Worm (Caenorhabditis elegans) whole organism, L2 larva: ENCODE data around the gene rab-21.

ENCODE experiments used
- C34F6.9 ChIP-seq: fragments of 150-350 bp; optimal IDR thresholded peaks from 2 replicates; lab custom pipeline; 2014; ENCODE audit warnings: missing biosample characterization, missing genetic modification characterization
- F13H6.1 ChIP-seq: sonication (generic microtip); optimal IDR thresholded peaks from 2 replicates; lab custom pipeline; 2016; ENCODE audit warnings: missing genetic modification characterization, missing compliant biosample characterization
- R02D3.7 ChIP-seq: fragments of 150-350 bp; optimal IDR thresholded peaks from 2 replicates; lab custom pipeline; 2014; ENCODE audit warnings: missing biosample characterization, missing genetic modification characterization
- alr-1 ChIP-seq: fragments of 150-350 bp; optimal IDR thresholded peaks from 2 replicates; lab custom pipeline; 2014; ENCODE audit warnings: missing biosample characterization, missing genetic modification characterization
- aly-2 ChIP-seq: fragments of 150-350 bp; optimal IDR thresholded peaks from 2 replicates; lab custom pipeline; 2014; ENCODE audit warnings: missing biosample characterization, missing genetic modification characterization
- blmp-1 ChIP-seq: sonication (generic microtip); optimal IDR thresholded peaks from 2 replicates; lab custom pipeline; 2017; ENCODE audit warnings: missing genetic modification characterization, mild to moderate bottlenecking, missing compliant biosample characterization, antibody characterized with exemption, moderate library complexity; ENCODE audit not compliant: insufficient read depth
- ceh-82 ChIP-seq: fragments of 150-350 bp; optimal IDR thresholded peaks from 2 replicates; lab custom pipeline; 2014; ENCODE audit warnings: missing biosample characterization, missing genetic modification characterization
- egl-27 ChIP-seq: sonication (generic microtip); optimal IDR thresholded peaks from 3 replicates; lab custom pipeline; 2017; ENCODE audit warnings: missing biosample characterization, missing genetic modification reagents, missing genetic modification characterization
- elt-1 ChIP-seq: fragments of 150-350 bp; optimal IDR thresholded peaks from 2 replicates; lab custom pipeline; 2014; ENCODE audit warnings: missing biosample characterization, missing genetic modification characterization
- fos-1 ChIP-seq: fragments of 150-350 bp; optimal IDR thresholded peaks from 2 replicates; lab custom pipeline; 2014; ENCODE audit warnings: missing biosample characterization, missing genetic modification characterization
- gmeb-1 ChIP-seq: fragments of 150-350 bp; optimal IDR thresholded peaks from 2 replicates; lab custom pipeline; 2014; ENCODE audit warnings: missing biosample characterization, missing genetic modification characterization
- lin-11 ChIP-seq: fragments of 150-350 bp; sonication (generic microtip); optimal IDR thresholded peaks from 2 replicates; lab custom pipeline; 2014; ENCODE audit warnings: missing biosample characterization, missing genetic modification characterization, inconsistent platforms, mixed read lengths
- lin-39 ChIP-seq: fragments of 150-350 bp; optimal IDR thresholded peaks from 2 replicates; lab custom pipeline; 2014; ENCODE audit warnings: missing biosample characterization, missing genetic modification reagents, missing genetic modification characterization
- lsy-2 ChIP-seq, 2 experiments: fragments of 150-350 bp in 1 of 2; sonication (generic microtip) in 1 of 2; optimal IDR thresholded peaks; 2 replicates each; lab custom pipeline; 2014 to 2017; ENCODE audit warnings: missing biosample characterization in 2 of 2, missing genetic modification characterization in 2 of 2
- mab-5 ChIP-seq: fragments of 150-350 bp; optimal IDR thresholded peaks from 2 replicates; lab custom pipeline; 2014; ENCODE audit warnings: missing biosample characterization, missing genetic modification characterization
- mbf-1 ChIP-seq: sonication (generic microtip); optimal IDR thresholded peaks from 2 replicates; lab custom pipeline; 2017; ENCODE audit warnings: missing biosample characterization, missing genetic modification characterization
- mdl-1 ChIP-seq, 2 experiments: fragments of 150-350 bp in 1 of 2; sonication (generic microtip) in 1 of 2; optimal IDR thresholded peaks; 2 replicates each; lab custom pipeline; 2017; ENCODE audit warnings: missing biosample characterization in 2 of 2, missing genetic modification characterization in 2 of 2
- nhr-10 ChIP-seq: sonication (generic microtip); optimal IDR thresholded peaks from 2 replicates; lab custom pipeline; 2017; ENCODE audit warnings: missing biosample characterization, missing genetic modification characterization
- nhr-11 ChIP-seq: fragments of 150-350 bp; optimal IDR thresholded peaks from 2 replicates; lab custom pipeline; 2014; ENCODE audit warnings: missing biosample characterization, missing genetic modification characterization
- nhr-12 ChIP-seq: fragments of 150-350 bp; optimal IDR thresholded peaks from 2 replicates; lab custom pipeline; 2014; ENCODE audit warnings: missing biosample characterization, missing genetic modification characterization
- nhr-129 ChIP-seq: fragments of 150-350 bp; optimal IDR thresholded peaks from 2 replicates; lab custom pipeline; 2014; ENCODE audit warnings: missing biosample characterization, missing genetic modification characterization
- nhr-21 ChIP-seq: fragments of 150-350 bp; optimal IDR thresholded peaks from 2 replicates; lab custom pipeline; 2014; ENCODE audit warnings: missing biosample characterization, missing genetic modification characterization
- nhr-23 ChIP-seq: fragments of 150-350 bp; optimal IDR thresholded peaks from 2 replicates; lab custom pipeline; 2014; ENCODE audit warnings: missing biosample characterization, missing genetic modification reagents, missing genetic modification characterization
- nhr-25 ChIP-seq: fragments of 150-350 bp; sonication (generic microtip); optimal IDR thresholded peaks from 3 replicates; lab custom pipeline; 2014; ENCODE audit warnings: missing biosample characterization, missing genetic modification characterization
- nhr-6 ChIP-seq: fragments of 150-350 bp; optimal IDR thresholded peaks from 2 replicates; lab custom pipeline; 2014; ENCODE audit warnings: missing biosample characterization, missing genetic modification characterization
- nhr-77 ChIP-seq: fragments of 150-350 bp; optimal IDR thresholded peaks from 2 replicates; lab custom pipeline; 2014; ENCODE audit warnings: missing biosample characterization, missing genetic modification characterization
- peb-1 ChIP-seq: fragments of 150-350 bp; optimal IDR thresholded peaks from 2 replicates; lab custom pipeline; 2014; ENCODE audit warnings: missing biosample characterization, missing genetic modification characterization
- sem-4 ChIP-seq: fragments of 150-350 bp; optimal IDR thresholded peaks from 2 replicates; lab custom pipeline; 2014; ENCODE audit warnings: missing biosample characterization, missing genetic modification reagents, missing genetic modification characterization
- skn-1 ChIP-seq: sonication (generic microtip); optimal IDR thresholded peaks from 2 replicates; lab custom pipeline; 2017; ENCODE audit warnings: missing biosample characterization, missing genetic modification characterization
- sma-9 ChIP-seq, 2 experiments: fragments of 150-350 bp in 1 of 2; sonication (generic microtip) in 1 of 2; optimal IDR thresholded peaks; 2 replicates each; lab custom pipeline; 2014 to 2016; ENCODE audit warnings: missing genetic modification characterization in 2 of 2, mild to moderate bottlenecking in 1 of 2, missing biosample characterization in 1 of 2, missing compliant biosample characterization in 1 of 2, missing genetic modification reagents in 1 of 2, moderate library complexity in 1 of 2
- snpc-4 ChIP-seq: fragments of 150-350 bp; optimal IDR thresholded peaks from 2 replicates; lab custom pipeline; 2014; ENCODE audit warnings: missing biosample characterization, missing genetic modification characterization
- unc-39 ChIP-seq: fragments of 150-350 bp; optimal IDR thresholded peaks from 2 replicates; lab custom pipeline; 2014; ENCODE audit warnings: missing biosample characterization, missing genetic modification characterization
- unc-62 ChIP-seq: fragments of 150-350 bp; optimal IDR thresholded peaks from 2 replicates; lab custom pipeline; 2014; ENCODE audit warnings: missing biosample characterization, missing genetic modification reagents, missing genetic modification characterization
- zag-1 ChIP-seq: fragments of 150-350 bp; optimal IDR thresholded peaks from 2 replicates; lab custom pipeline; 2014; ENCODE audit warnings: missing biosample characterization, missing genetic modification characterization

The rab-21 gene

DNA sequence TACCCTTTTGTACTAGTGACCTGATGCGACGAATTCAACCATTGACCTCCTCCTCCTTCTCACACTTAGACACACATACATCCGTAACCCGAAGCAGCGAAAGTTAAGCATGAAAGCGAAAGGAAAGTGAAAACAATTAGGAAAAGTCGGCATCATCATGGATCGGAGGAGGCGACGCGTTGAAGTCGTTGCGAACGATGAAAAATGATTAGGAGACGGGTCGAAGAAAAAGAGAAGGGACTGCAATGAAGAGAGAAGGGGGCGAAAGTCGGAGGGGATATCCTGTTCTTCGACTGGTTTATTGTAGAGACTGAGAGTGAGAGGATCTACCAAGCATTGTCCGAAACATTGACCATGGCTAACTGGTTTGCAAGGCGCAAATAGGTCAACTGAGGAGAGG, 36.2 kb upstream of the rab-21 start:
- no peak for TF ChIP-seq R02D3.7 (tag; lab: Kevin White, UChicago)
- TF ChIP-seq nhr-11 (tag; lab: Kevin White, UChicago): no peak
- no peak for TF ChIP-seq zag-1 (tag; lab: Kevin White, UChicago)
- TF ChIP-seq elt-1: no peak
- peak in 1 of 2 experiments; percentile 10 for TF ChIP-seq mdl-1 (tag; optimal IDR thresholded peaks at IDR 0.05; lab: Kevin White, UChicago)
- peak; percentile 74 for TF ChIP-seq egl-27 (tag; lab: Kevin White, UChicago)
- TF ChIP-seq peb-1 (tag; lab: Kevin White, UChicago): peak; percentile 5
- no peak for TF ChIP-seq lin-39 (tag; lab: Kevin White, UChicago)
- TF ChIP-seq fos-1 (tag; lab: Kevin White, UChicago): peak; percentile 9
- no peak for TF ChIP-seq F13H6.1 (tag; lab: Kevin White, UChicago)
- TF ChIP-seq lsy-2 (tag; optimal IDR thresholded peaks at IDR 0.05; lab: Kevin White, UChicago): peak in 1 of 2 experiments; percentile 27
- no peak for TF ChIP-seq skn-1 (tag; lab: Kevin White, UChicago)
- no peak for TF ChIP-seq unc-62 (GFP tag; lab: Kevin White, UChicago)
- peak; percentile 84 for TF ChIP-seq nhr-21 (tag; lab: Kevin White, UChicago)
- no peak for TF ChIP-seq nhr-6 (tag; lab: Kevin White, UChicago)
- TF ChIP-seq nhr-77 (tag; lab: Kevin White, UChicago): no peak
- no peak for TF ChIP-seq unc-39 (tag; lab: Kevin White, UChicago)
- TF ChIP-seq sma-9 (GFP tag; optimal IDR thresholded peaks at IDR 0.05; lab: Kevin White, UChicago): peak; percentile 1
- no peak for TF ChIP-seq sma-9 (tag; optimal IDR thresholded peaks at IDR 0.05; lab: Kevin White, UChicago)
- no peak for TF ChIP-seq C34F6.9 (tag; lab: Kevin White, UChicago)
- TF ChIP-seq sem-4 (tag; lab: Kevin White, UChicago): peak; percentile 88
- peak; percentile 99 for TF ChIP-seq blmp-1 (tag; lab: Kevin White, UChicago)
- peak; percentile 27 for TF ChIP-seq nhr-25

DNA sequence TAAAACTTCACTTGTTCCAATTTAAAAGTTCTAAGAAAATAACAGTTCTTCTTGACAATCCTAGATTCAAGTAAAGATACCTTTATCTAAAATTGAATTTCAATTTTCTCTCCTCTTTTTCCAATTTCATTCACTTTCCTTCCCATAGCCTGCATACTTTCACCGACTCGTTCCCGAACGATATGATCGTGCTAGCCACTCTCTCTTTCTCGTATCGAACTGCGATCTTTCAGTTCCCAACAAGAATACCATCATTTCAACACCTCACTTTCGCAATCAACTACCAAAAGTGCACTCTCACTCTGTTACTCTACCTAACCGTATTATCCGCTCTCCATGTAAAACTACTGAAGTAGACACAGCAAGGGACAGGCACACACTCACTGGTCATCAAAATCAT, 35.2 kb upstream of the rab-21 start:
- no peak for TF ChIP-seq gmeb-1 (tag; lab: Kevin White, UChicago)
- TF ChIP-seq snpc-4 (tag; lab: Kevin White, UChicago): no peak
- peak; percentile 13 for TF ChIP-seq nhr-129
- no peak for TF ChIP-seq R02D3.7 (tag; lab: Kevin White, UChicago)
- TF ChIP-seq mbf-1 (tag; lab: Kevin White, UChicago): no peak
- no peak for TF ChIP-seq aly-2
- TF ChIP-seq sma-9 (GFP tag; optimal IDR thresholded peaks at IDR 0.05; lab: Kevin White, UChicago): no peak
- TF ChIP-seq sma-9 (tag; optimal IDR thresholded peaks at IDR 0.05; lab: Kevin White, UChicago): no peak
- TF ChIP-seq blmp-1 (tag; lab: Kevin White, UChicago): peak; percentile 98
- no peak for TF ChIP-seq nhr-10 (tag; lab: Kevin White, UChicago)
- no peak for TF ChIP-seq mab-5 (tag; lab: Kevin White, UChicago)
- no peak for TF ChIP-seq lin-11 (tag; lab: Kevin White, UChicago)

ce11 chrII:8749084-8749483, 34.3 kb upstream of the rab-21 start:
- TF ChIP-seq blmp-1 (tag; lab: Kevin White, UChicago): peak; percentile 98
- no peak for TF ChIP-seq alr-1 (tag; lab: Kevin White, UChicago)

ce11 chrII:8748638-8749037, 33.8 kb upstream of the rab-21 start:
- TF ChIP-seq nhr-12 (tag; lab: Kevin White, UChicago): no peak
- no peak for TF ChIP-seq mab-5 (tag; lab: Kevin White, UChicago)
- no peak for TF ChIP-seq alr-1 (tag; lab: Kevin White, UChicago)
- no peak for TF ChIP-seq nhr-23 (tag; lab: Kevin White, UChicago)
- TF ChIP-seq ceh-82 (tag; lab: Kevin White, UChicago): no peak
- no peak for TF ChIP-seq nhr-10 (tag; lab: Kevin White, UChicago)
- TF ChIP-seq blmp-1 (tag; lab: Kevin White, UChicago): no peak
- TF ChIP-seq, all 48 proteins: peak for 0

- TF ChIP-seq mbf-1 (tag; lab: Kevin White, UChicago) (no peak), F13H6.1 (tag; lab: Kevin White, UChicago) (no peak), mdl-1 (tag; optimal IDR thresholded peaks at IDR 0.05; lab: Kevin White, UChicago) (no peak), elt-1 (no peak), zag-1 (tag; lab: Kevin White, UChicago) (no peak), mab-5 (tag; lab: Kevin White, UChicago) (no peak)
- TF ChIP-seq, all 48 proteins: peak for 0
Observed at ce11 chrII:8747939-8748352, 33.1 kb upstream of the rab-21 start.
